Fruit fly (Drosophila melanogaster) whole organism, adult: ENCODE results near the gene CG7886.
A peak's percentile ranks its signal among the peaks of the same experiment; 100 is the strongest.

Source experiments
- CG14711 ChIP-seq: fragments of 200-800 bp; sonication (Bioruptor generic); optimal IDR thresholded peaks from 2 replicates; lab custom pipeline; 2018; ENCODE audit warnings: missing biosample characterization, mild to moderate bottlenecking, missing genetic modification characterization, moderate library complexity
- CG7045 ChIP-seq: fragments of 200-800 bp; sonication (Bioruptor generic); optimal IDR thresholded peaks from 2 replicates; lab custom pipeline; 2017; ENCODE audit warnings: missing biosample characterization, mild to moderate bottlenecking, missing genetic modification characterization
- Clk ChIP-seq: fragments of 200-800 bp; sonication (Bioruptor generic); optimal IDR thresholded peaks from 2 replicates; lab custom pipeline; 2017; ENCODE audit warnings: missing biosample characterization, missing genetic modification characterization
- Hr96 ChIP-seq: fragments of 200-800 bp; sonication (Bioruptor generic); optimal IDR thresholded peaks from 2 replicates; lab custom pipeline; 2016; ENCODE audit warnings: missing biosample characterization, missing genetic modification characterization
- Mnt ChIP-seq: fragments of 200-800 bp; sonication (Bioruptor generic); optimal IDR thresholded peaks from 2 replicates; lab custom pipeline; 2016; ENCODE audit warnings: missing biosample characterization, mild to moderate bottlenecking, missing genetic modification characterization
- cnc ChIP-seq, 2 experiments: fragments of >200 bp; optimal IDR thresholded peaks; 2 replicates each; lab custom pipeline; 2017
- kay ChIP-seq: fragments of 200-800 bp; sonication (Bioruptor generic); peaks from one replicate; lab custom pipeline; 2016; ENCODE audit warnings: missing biosample characterization, missing genetic modification characterization, borderline replicate concordance
- toe ChIP-seq: fragments of 200-800 bp; sonication (Bioruptor generic); optimal IDR thresholded peaks from 2 replicates; lab custom pipeline; 2016; ENCODE audit warnings: missing biosample characterization, missing genetic modification characterization

DNA sequence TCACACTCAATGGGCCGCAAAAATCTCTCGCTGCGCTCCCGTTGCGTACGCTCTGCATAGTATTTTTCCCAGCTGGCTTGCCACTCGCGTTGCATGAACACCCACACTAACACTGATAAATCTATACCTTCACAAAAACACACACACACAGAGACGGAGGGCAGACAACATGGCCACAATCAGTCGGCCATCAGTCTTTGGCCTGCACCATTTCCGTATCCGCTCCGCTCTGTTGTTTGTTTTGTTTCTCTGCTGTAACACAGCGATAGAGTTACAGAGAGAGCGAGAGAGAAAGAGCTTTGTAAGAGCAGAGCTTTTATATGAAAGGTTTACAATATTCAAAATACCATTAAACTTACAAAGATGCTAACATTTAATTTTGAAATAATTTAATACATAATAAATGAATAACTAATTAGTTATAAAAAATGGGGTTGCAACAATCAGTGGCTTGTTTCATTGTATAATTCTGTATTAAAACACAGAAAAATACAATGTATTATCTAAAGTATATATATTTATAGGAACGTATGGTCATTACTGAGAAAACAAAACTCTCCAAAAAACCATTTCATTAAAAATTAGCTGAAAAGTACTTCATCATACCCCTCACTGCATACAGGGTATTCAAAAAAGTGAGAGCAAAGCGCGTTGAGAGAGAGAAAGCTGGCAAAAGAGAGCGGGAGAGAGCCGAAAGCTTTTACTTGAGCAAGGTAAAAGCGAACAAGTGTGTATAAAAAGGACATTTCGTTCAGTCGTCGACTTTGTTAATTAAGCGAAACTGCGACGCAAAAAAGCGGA lies 33.3 kb downstream of the CG7886 start, which contains the start of gene CG14853:
- TF ChIP-seq Hr96, result no peak
- peak; percentile 9 for TF ChIP-seq CG14711 (tag; lab: Kevin White, UChicago)
- TF ChIP-seq cnc (optimal IDR thresholded peaks at IDR 0.05; lab: Kevin White, UChicago), result no peak
- TF ChIP-seq toe (GFP tag; lab: Kevin White, UChicago), result no peak
- TF ChIP-seq kay (GFP tag; lab: Kevin White, UChicago), result no peak
- peak; percentile 41 for TF ChIP-seq CG7045 (GFP tag; lab: Kevin White, UChicago)
- TF ChIP-seq Clk (GFP tag; lab: Kevin White, UChicago), result no peak
- no peak for TF ChIP-seq Mnt (GFP tag; lab: Kevin White, UChicago)
